Fruit fly (Drosophila melanogaster) whole organism, embryonic: Measurements from ENCODE around the gene hop.

Experiments used
- ATbp ChIP-seq: fragments of 200-800 bp; sonication (Bioruptor generic); optimal IDR thresholded peaks from 2 replicates; lab custom pipeline; 2017; ENCODE audit warnings: missing biosample characterization, mild to moderate bottlenecking, missing genetic modification characterization, missing genetic modification reagents
- Bdp1 ChIP-seq: fragments of 200-800 bp; sonication (Bioruptor generic); optimal IDR thresholded peaks from 3 replicates; lab custom pipeline; 2016; ENCODE audit warnings: missing biosample characterization, missing genetic modification characterization
- Bgb ChIP-seq: fragments of 200-800 bp; sonication (Bioruptor generic); IDR thresholded peaks from 2 replicates; pipeline ENCODE4 v1.3.6; 2022; ENCODE audit warnings: missing biosample characterization, missing genetic modification characterization; ENCODE audit not compliant: partially characterized antibody
- BtbVII ChIP-seq: fragments of 200-800 bp; sonication (Bioruptor generic); optimal IDR thresholded peaks from 3 replicates; lab custom pipeline; 2017; ENCODE audit warnings: missing biosample characterization, mild to moderate bottlenecking, missing genetic modification characterization
- CG10147 ChIP-seq: fragments of 200-800 bp; sonication (Bioruptor generic); optimal IDR thresholded peaks from 2 replicates; lab custom pipeline; 2019; ENCODE audit warnings: missing biosample characterization, mild to moderate bottlenecking, missing genetic modification characterization, moderate library complexity
- CG10209 ChIP-seq: fragments of 200-800 bp; sonication (Bioruptor generic); optimal IDR thresholded peaks from 3 replicates; lab custom pipeline; 2017; ENCODE audit warnings: missing biosample characterization, mild to moderate bottlenecking, missing genetic modification characterization, missing genetic modification reagents
- CG11695 ChIP-seq: fragments of 200-800 bp; sonication (Bioruptor generic); IDR thresholded peaks from 3 replicates; pipeline ENCODE4 v1.3.6; 2022; ENCODE audit warnings: missing biosample characterization, missing genetic modification characterization
- CG12236 ChIP-seq: fragments of 200-800 bp; sonication (Bioruptor generic); optimal IDR thresholded peaks from 2 replicates; lab custom pipeline; 2016; ENCODE audit warnings: missing biosample characterization, missing genetic modification characterization
- CG12769 ChIP-seq: fragments of 200-800 bp; sonication (Bioruptor generic); optimal IDR thresholded peaks from 2 replicates; lab custom pipeline; 2019; ENCODE audit warnings: missing biosample characterization, mild to moderate bottlenecking, missing genetic modification characterization, moderate library complexity
- CG13775 ChIP-seq: fragments of 200-800 bp; sonication (Bioruptor generic); optimal IDR thresholded peaks from 3 replicates; lab custom pipeline; 2017; ENCODE audit warnings: missing biosample characterization, mild to moderate bottlenecking, missing genetic modification characterization
- CG14050 ChIP-seq: fragments of 200-800 bp; sonication (Bioruptor generic); IDR thresholded peaks from 3 replicates; pipeline ENCODE4 v1.3.6; 2022; ENCODE audit warnings: missing biosample characterization, missing genetic modification characterization
- CG15011 ChIP-seq: fragments of 200-800 bp; sonication (Bioruptor generic); optimal IDR thresholded peaks from 3 replicates; lab custom pipeline; 2018; ENCODE audit warnings: missing biosample characterization, mild to moderate bottlenecking, missing genetic modification characterization
- CG15269 ChIP-seq: fragments of 200-800 bp; sonication (Bioruptor generic); optimal IDR thresholded peaks from 2 replicates; lab custom pipeline; 2018; ENCODE audit warnings: missing biosample characterization, mild to moderate bottlenecking, missing genetic modification characterization, moderate library complexity
- CG17568 ChIP-seq: fragments of 200-800 bp; sonication (Bioruptor generic); optimal IDR thresholded peaks from 2 replicates; lab custom pipeline; 2018; ENCODE audit warnings: missing biosample characterization, mild to moderate bottlenecking, missing genetic modification characterization, moderate library complexity
- CG18764 ChIP-seq: fragments of 200-800 bp; sonication (Bioruptor generic); optimal IDR thresholded peaks from 3 replicates; lab custom pipeline; 2016; ENCODE audit warnings: missing biosample characterization, missing genetic modification characterization
- CG2875 ChIP-seq: fragments of 200-800 bp; sonication (Bioruptor generic); optimal IDR thresholded peaks from 2 replicates; lab custom pipeline; 2017; ENCODE audit warnings: missing biosample characterization, mild to moderate bottlenecking, missing genetic modification characterization, missing genetic modification reagents
- CG2889 ChIP-seq: fragments of 200-800 bp; sonication (Bioruptor generic); IDR thresholded peaks from 3 replicates; pipeline ENCODE4 v1.3.6; 2022; ENCODE audit warnings: missing biosample characterization, missing genetic modification characterization
- CG3838 ChIP-seq: fragments of 200-800 bp; sonication (Bioruptor generic); optimal IDR thresholded peaks from 3 replicates; lab custom pipeline; 2016; ENCODE audit warnings: missing biosample characterization, missing genetic modification characterization
- CG42726 ChIP-seq: fragments of 200-800 bp; sonication (Bioruptor generic); IDR thresholded peaks from 2 replicates; pipeline ENCODE4 v1.3.6; 2022; ENCODE audit warnings: missing biosample characterization, missing genetic modification characterization; ENCODE audit not compliant: partially characterized antibody
- CG4282 ChIP-seq: fragments of 200-800 bp; sonication (Bioruptor generic); optimal IDR thresholded peaks from 2 replicates; lab custom pipeline; 2016; ENCODE audit warnings: missing biosample characterization, missing genetic modification characterization
- CG4424 ChIP-seq: fragments of 200-800 bp; sonication (Bioruptor generic); optimal IDR thresholded peaks from 3 replicates; lab custom pipeline; 2016; ENCODE audit warnings: missing biosample characterization, missing genetic modification characterization
- CG6254 ChIP-seq: fragments of 200-800 bp; sonication (Bioruptor generic); optimal IDR thresholded peaks from 3 replicates; lab custom pipeline; 2017; ENCODE audit warnings: mild to moderate bottlenecking, missing biosample characterization, missing genetic modification reagents, missing genetic modification characterization
- CG6654 ChIP-seq: fragments of 200-800 bp; sonication (Bioruptor generic); optimal IDR thresholded peaks from 2 replicates; lab custom pipeline; 2017; ENCODE audit warnings: missing biosample characterization, mild to moderate bottlenecking, missing genetic modification characterization
- CrebB ChIP-seq: fragments of 200-800 bp; sonication (Bioruptor generic); optimal IDR thresholded peaks from 3 replicates; lab custom pipeline; 2018; ENCODE audit warnings: missing biosample characterization, mild to moderate bottlenecking, missing genetic modification characterization
- Dbx ChIP-seq: fragments of 200-800 bp; sonication (Bioruptor generic); IDR thresholded peaks from 3 replicates; pipeline ENCODE4 v1.3.6; 2022; ENCODE audit warnings: missing biosample characterization, missing genetic modification characterization
- Doc2 ChIP-seq: fragments of 200-800 bp; sonication (Bioruptor generic); IDR thresholded peaks from 2 replicates; pipeline ENCODE4 v1.3.6; 2022; ENCODE audit warnings: missing biosample characterization, missing genetic modification characterization
- Fer1 ChIP-seq: fragments of 200-800 bp; sonication (Bioruptor generic); optimal IDR thresholded peaks from 2 replicates; lab custom pipeline; 2017; ENCODE audit warnings: missing biosample characterization, mild to moderate bottlenecking, missing genetic modification characterization
- HHEX ChIP-seq: fragments of 200-800 bp; sonication (Bioruptor generic); optimal IDR thresholded peaks from 3 replicates; lab custom pipeline; 2017; ENCODE audit warnings: missing biosample characterization, mild to moderate bottlenecking, missing genetic modification characterization, missing genetic modification reagents
- Hr3 ChIP-seq: fragments of 200-800 bp; sonication (Bioruptor generic); optimal IDR thresholded peaks from 3 replicates; lab custom pipeline; 2016; ENCODE audit warnings: missing biosample characterization, missing genetic modification characterization
- Med ChIP-seq: fragments of 200-800 bp; sonication (Bioruptor generic); peaks from one replicate; lab custom pipeline; 2016; ENCODE audit warnings: missing biosample characterization, missing genetic modification characterization, mild to moderate bottlenecking, inconsistent platforms, moderate library complexity
- Stat92E ChIP-seq, 3 experiments: fragments of >200 bp in 2 of 3; fragments of 200-800 bp in 1 of 3; sonication (Bioruptor generic) in 1 of 3; optimal IDR thresholded peaks; 2 replicates each; lab custom pipeline; 2017 to 2019; ENCODE audit warnings: missing biosample characterization in 3 of 3, missing genetic modification characterization in 3 of 3, mild to moderate bottlenecking in 1 of 3, moderate library complexity in 1 of 3
- TFAM ChIP-seq: fragments of 200-800 bp; sonication (Bioruptor generic); optimal IDR thresholded peaks from 2 replicates; lab custom pipeline; 2017; ENCODE audit warnings: missing biosample characterization, missing genetic modification characterization, inconsistent platforms
- abd-A ChIP-seq: fragments of 200-800 bp; sonication (Bioruptor generic); optimal IDR thresholded peaks from 3 replicates; lab custom pipeline; 2019; ENCODE audit warnings: missing biosample characterization, mild to moderate bottlenecking, missing genetic modification characterization, moderate library complexity
- bbx ChIP-seq: fragments of 200-800 bp; sonication (Bioruptor generic); IDR thresholded peaks from 2 replicates; pipeline ENCODE4 v1.3.6; 2022; ENCODE audit warnings: missing biosample characterization, missing genetic modification characterization; ENCODE audit not compliant: partially characterized antibody
- btn ChIP-seq: fragments of 200-800 bp; sonication (Bioruptor generic); optimal IDR thresholded peaks from 2 replicates; lab custom pipeline; 2016; ENCODE audit warnings: missing biosample characterization, missing genetic modification characterization
- crol ChIP-seq: fragments of 200-800 bp; sonication (Bioruptor generic); IDR thresholded peaks from 2 replicates; pipeline ENCODE4 v1.3.6; 2022; ENCODE audit warnings: missing biosample characterization, missing genetic modification characterization
- da ChIP-seq: fragments of 200-800 bp; sonication (Bioruptor generic); optimal IDR thresholded peaks from 2 replicates; lab custom pipeline; 2016; ENCODE audit warnings: missing biosample characterization, missing genetic modification characterization
- danr ChIP-seq: fragments of 200-800 bp; sonication (Bioruptor generic); IDR thresholded peaks from 2 replicates; pipeline ENCODE4 v1.3.6; 2022; ENCODE audit warnings: missing biosample characterization, missing genetic modification characterization
- fd3F ChIP-seq: fragments of 200-800 bp; sonication (Bioruptor generic); optimal IDR thresholded peaks from 2 replicates; lab custom pipeline; 2018; ENCODE audit warnings: missing biosample characterization, mild to moderate bottlenecking, missing genetic modification characterization, moderate library complexity
- fru ChIP-seq: fragments of >200 bp; optimal IDR thresholded peaks from 2 replicates; lab custom pipeline; 2017
- otp ChIP-seq: fragments of 200-800 bp; sonication (Bioruptor generic); IDR thresholded peaks from 3 replicates; pipeline ENCODE4, ENCODE4 v1.3.6; 2022; ENCODE audit warnings: missing biosample characterization, missing genetic modification characterization
- pho ChIP-seq: fragments of 200-800 bp; sonication (Bioruptor generic); optimal IDR thresholded peaks from 2 replicates; lab custom pipeline; 2016; ENCODE audit warnings: missing biosample characterization, missing genetic modification characterization
- pnt ChIP-seq: fragments of 200-800 bp; sonication (Bioruptor generic); optimal IDR thresholded peaks from 3 replicates; lab custom pipeline; 2016; ENCODE audit warnings: missing biosample characterization, missing genetic modification characterization
- schlank ChIP-seq: fragments of 200-800 bp; sonication (Bioruptor generic); optimal IDR thresholded peaks from 2 replicates; lab custom pipeline; 2018; ENCODE audit warnings: missing biosample characterization, mild to moderate bottlenecking, missing genetic modification characterization
- scrt ChIP-seq: fragments of 200-800 bp; sonication (Bioruptor generic); optimal IDR thresholded peaks from 2 replicates; lab custom pipeline; 2018; ENCODE audit warnings: missing biosample characterization, mild to moderate bottlenecking, missing genetic modification characterization, moderate library complexity
- sens ChIP-seq: fragments of 200-800 bp; sonication (Bioruptor generic); peaks from one replicate; lab custom pipeline; 2016; ENCODE audit warnings: missing biosample characterization, missing genetic modification characterization
- sisA ChIP-seq: fragments of 200-800 bp; sonication (Bioruptor generic); IDR thresholded peaks from 2 replicates; pipeline ENCODE4 v1.3.6; 2022; ENCODE audit warnings: missing biosample characterization, missing genetic modification characterization
- sqz ChIP-seq: fragments of 200-800 bp; sonication (Bioruptor generic); optimal IDR thresholded peaks from 3 replicates; lab custom pipeline; 2018; ENCODE audit warnings: missing biosample characterization, mild to moderate bottlenecking, missing genetic modification characterization
- ssp ChIP-seq: fragments of 200-800 bp; sonication (Bioruptor generic); IDR thresholded peaks from 2 replicates; pipeline ENCODE4 v1.3.6; 2022; ENCODE audit warnings: missing biosample characterization, missing genetic modification characterization
- yki ChIP-seq: fragments of >200 bp; optimal IDR thresholded peaks from 3 replicates; lab custom pipeline; 2018

The hop gene

dm6 chrX:11338047-11338747, 29.7 kb downstream of the hop start (continued):
- peak; percentile 71 for TF ChIP-seq CG10209 (GFP tag; lab: Kevin White, UChicago)
- TF ChIP-seq CG2875 (GFP tag; lab: Kevin White, UChicago): peak; percentile 60
- TF ChIP-seq CG6254 (GFP tag; lab: Kevin White, UChicago): peak; percentile 56
- peak; percentile 7 for TF ChIP-seq CrebB (tag; lab: Kevin White, UChicago)
- no peak for TF ChIP-seq CG15011 (GFP tag; lab: Kevin White, UChicago)
- TF ChIP-seq fd3F (GFP tag; lab: Kevin White, UChicago): peak; percentile 55
- TF ChIP-seq Med (GFP tag; lab: Kevin White, UChicago): peak; percentile 90
- no peak for TF ChIP-seq CG14050 (GFP tag; lab: Robert Waterston, UW)
- TF ChIP-seq sisA (GFP tag; lab: Robert Waterston, UW): peak; percentile 69
- TF ChIP-seq CG10147 (GFP tag; lab: Kevin White, UChicago): peak; percentile 62
- peak; percentile 44 for TF ChIP-seq Bdp1
- TF ChIP-seq CG15269 (tag; lab: Kevin White, UChicago): peak; percentile 86
- TF ChIP-seq CG17568 (GFP tag; lab: Kevin White, UChicago): no peak
- TF ChIP-seq ssp (GFP tag; lab: Robert Waterston, UW): peak; percentile 58
- no peak for TF ChIP-seq CG3838 (GFP tag; lab: Kevin White, UChicago)
- no peak for TF ChIP-seq bbx (GFP tag; lab: Robert Waterston, UW)
- no peak for TF ChIP-seq Bgb
- peak; percentile 66 for TF ChIP-seq pnt (GFP tag; lab: Kevin White, UChicago)
- no peak for TF ChIP-seq Stat92E (GFP tag; optimal IDR thresholded peaks at IDR 0.05; lab: Kevin White, UChicago)
- peak; percentile 58 for TF ChIP-seq BtbVII (GFP tag; lab: Kevin White, UChicago)
- TF ChIP-seq Fer1 (GFP tag; lab: Kevin White, UChicago): peak; percentile 70
- TF ChIP-seq fru (lab: Kevin White, UChicago): no peak
- TF ChIP-seq CG12769: no peak
- TF ChIP-seq ATbp (GFP tag; lab: Kevin White, UChicago): peak; percentile 59
- peak; percentile 27; the same call in 1 of the 2 replicates for TF ChIP-seq crol (GFP tag; lab: Robert Waterston, UW)
- TF ChIP-seq CG4424 (GFP tag; lab: Kevin White, UChicago): peak; percentile 73
- peak; percentile 74 for TF ChIP-seq Hr3 (GFP tag; lab: Kevin White, UChicago)
- TF ChIP-seq yki: no peak
- no peak for TF ChIP-seq Doc2 (GFP tag; lab: Robert Waterston, UW)
- TF ChIP-seq TFAM (GFP tag; lab: Kevin White, UChicago): no peak
- peak; percentile 46; the same call in 2 of the 3 replicates for TF ChIP-seq Dbx (GFP tag; lab: Robert Waterston, UW)
- TF ChIP-seq pho: peak; percentile 55
- TF ChIP-seq CG12236 (GFP tag; lab: Kevin White, UChicago): peak; percentile 26
- no peak for TF ChIP-seq schlank
- peak; percentile 95 for TF ChIP-seq sens (GFP tag; lab: Kevin White, UChicago)
- no peak for TF ChIP-seq CG4282 (GFP tag; lab: Kevin White, UChicago)
- TF ChIP-seq danr (GFP tag; lab: Robert Waterston, UW): peak; percentile 34; the same call in 1 of the 2 replicates
- peak; percentile 26 for TF ChIP-seq CG18764 (GFP tag; lab: Kevin White, UChicago)
- no peak for TF ChIP-seq otp
- peak; percentile 48 for TF ChIP-seq CG6654 (GFP tag; lab: Kevin White, UChicago)
- no peak for TF ChIP-seq CG42726
- TF ChIP-seq btn (GFP tag; lab: Kevin White, UChicago): peak; percentile 51
- TF ChIP-seq CG11695 (GFP tag; lab: Robert Waterston, UW): peak; percentile 73
- TF ChIP-seq scrt: no peak
- no peak for TF ChIP-seq da (GFP tag; lab: Kevin White, UChicago)
- TF ChIP-seq abd-A (tag; lab: Kevin White, UChicago): no peak
- TF ChIP-seq sqz (GFP tag; lab: Kevin White, UChicago): no peak
- TF ChIP-seq CG2889 (GFP tag; lab: Robert Waterston, UW): 0 out of 3 replicates have a peak, but pooled peaks have one; percentile 20
- TF ChIP-seq CG13775: peak; percentile 70
- peak; percentile 71 for TF ChIP-seq HHEX (GFP tag; lab: Kevin White, UChicago)
